Fruit fly (Drosophila melanogaster): ENCODE data around the gene Nin.

The Nin gene

DNA sequence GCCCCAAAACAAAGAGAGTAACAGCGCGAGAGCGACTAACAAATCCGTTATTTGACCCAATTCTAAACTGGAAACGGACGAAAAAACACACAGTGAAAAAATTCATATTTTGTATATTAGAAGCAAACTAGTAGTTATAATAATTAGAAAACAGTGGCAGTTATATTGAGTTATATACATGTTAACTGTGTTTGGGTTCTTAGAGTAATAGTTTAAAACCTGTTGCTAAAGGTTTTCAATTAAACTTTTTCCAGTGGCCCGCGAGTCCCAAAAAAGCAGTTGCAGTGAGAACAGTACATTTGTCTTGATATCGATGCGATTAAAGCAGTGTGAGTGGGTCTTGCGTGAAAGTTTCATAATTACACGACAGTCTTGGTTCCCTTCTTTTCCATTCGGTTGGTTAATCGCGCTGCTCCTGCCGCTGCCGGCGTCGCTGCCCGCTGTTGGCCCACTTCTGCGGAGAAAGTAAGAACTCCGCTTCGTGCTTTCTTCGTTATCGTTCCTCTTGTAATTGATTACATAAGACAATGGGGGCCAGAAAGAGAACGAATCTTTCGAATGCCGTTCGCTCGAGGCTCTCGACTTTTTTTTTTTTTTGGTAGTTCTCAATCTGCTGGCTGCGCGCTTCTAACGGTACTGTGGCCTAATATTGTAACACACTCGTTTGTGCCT is 19.1 kb upstream of the Nin start (continued):
- TF ChIP-seq esn (GFP tag; optimal IDR thresholded peaks at IDR 0.05) (peak; percentile 96), fkh (GFP tag; optimal IDR thresholded peaks at IDR 0.05) (no peak), Sox15 (GFP tag; optimal IDR thresholded peaks at IDR 0.05) (peak; percentile 71), CG6808 (GFP tag; optimal IDR thresholded peaks at IDR 0.05) (no peak), CG3919 (GFP tag; optimal IDR thresholded peaks at IDR 0.05) (peak; percentile 76), spab (GFP tag; optimal IDR thresholded peaks at IDR 0.05) (no peak), ss (GFP tag; optimal IDR thresholded peaks at IDR 0.05) (no peak), Hr38 (GFP tag; optimal IDR thresholded peaks at IDR 0.05) (no peak), CG32006 (GFP tag; optimal IDR thresholded peaks at IDR 0.05) (peak; percentile 80), Sox102F (GFP tag; optimal IDR thresholded peaks at IDR 0.05) (peak; percentile 93), CG9139 (GFP tag; optimal IDR thresholded peaks at IDR 0.05) (no peak), lz (GFP tag; optimal IDR thresholded peaks at IDR 0.05) (peak; percentile 91), pdm3 (GFP tag; optimal IDR thresholded peaks at IDR 0.05) (peak; percentile 85), cyc (GFP tag; optimal IDR thresholded peaks at IDR 0.05) (peak; percentile 94), Sox14 (GFP tag; optimal IDR thresholded peaks at IDR 0.05) (peak; percentile 85), CG6854 (GFP tag; optimal IDR thresholded peaks at IDR 0.05) (peak; percentile 91), CG8319 (GFP tag; optimal IDR thresholded peaks at IDR 0.05) (peak; percentile 54), dac (GFP tag; optimal IDR thresholded peaks at IDR 0.05) (peak; percentile 36), CG11294 (GFP tag; IDR thresholded peaks at IDR 0.05) (no peak), topi (GFP tag; optimal IDR thresholded peaks at IDR 0.05) (peak; percentile 93), CG4318 (GFP tag; optimal IDR thresholded peaks at IDR 0.05) (peak; percentile 35), CG31627 (GFP tag; optimal IDR thresholded peaks at IDR 0.05) (peak; percentile 94), CG1621 (tag; optimal IDR thresholded peaks at IDR 0.05) (no peak), CG6792 (GFP tag; optimal IDR thresholded peaks at IDR 0.05) (peak; percentile 78), eg (GFP tag; IDR thresholded peaks at IDR 0.05) (peak; percentile 52; the same call in 2 of the 3 replicates), Met (GFP tag; optimal IDR thresholded peaks at IDR 0.05) (peak; percentile 95), OdsH (GFP tag; optimal IDR thresholded peaks at IDR 0.05) (peak; percentile 78)

DNA sequence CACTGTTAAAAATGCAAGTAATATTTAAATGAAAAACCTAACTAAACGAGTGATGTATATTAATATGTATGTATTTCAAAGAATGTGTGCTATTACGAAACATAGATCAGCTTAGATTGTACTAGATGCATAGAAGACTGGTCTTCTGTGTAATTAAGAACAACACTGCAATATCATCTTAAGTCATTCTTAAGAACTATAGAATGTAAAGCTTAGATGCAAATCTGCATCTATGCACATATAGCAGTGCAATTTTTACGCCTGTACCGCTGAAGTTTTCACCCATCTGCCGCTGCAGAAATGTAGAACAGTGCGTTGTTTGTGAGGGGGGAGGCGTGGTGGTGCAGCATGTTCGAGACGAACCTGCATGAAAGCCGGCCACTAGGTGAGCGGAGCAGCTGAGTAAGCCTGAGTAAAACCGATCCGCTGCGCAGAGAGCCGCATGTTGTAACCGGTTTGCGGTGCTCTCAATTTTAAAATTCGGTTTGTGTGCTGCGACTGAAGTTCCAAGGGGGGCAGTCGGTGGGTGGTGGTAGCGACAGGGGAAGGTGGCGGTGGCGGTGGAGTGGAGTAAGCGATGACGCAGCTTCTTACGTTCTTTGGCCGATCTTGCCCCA is 18.4 kb upstream of the Nin start:
- TF ChIP-seq achi (GFP tag; optimal IDR thresholded peaks at IDR 0.05) (peak; percentile 83), spab (GFP tag; optimal IDR thresholded peaks at IDR 0.05) (peak; percentile 93), topi (GFP tag; optimal IDR thresholded peaks at IDR 0.05) (peak; percentile 80), CG10631 (GFP tag; optimal IDR thresholded peaks at IDR 0.05) (peak; percentile 85), CG7368 (GFP tag; optimal IDR thresholded peaks at IDR 0.05) (peak; percentile 73), OdsH (GFP tag; optimal IDR thresholded peaks at IDR 0.05) (peak; percentile 83), Eip75B (GFP tag; optimal IDR thresholded peaks at IDR 0.05) (peak; percentile 59), Hr39 (GFP tag; optimal IDR thresholded peaks at IDR 0.05) (peak; percentile 50), CG11902 (GFP tag; optimal IDR thresholded peaks at IDR 0.05) (peak; percentile 63), Ets96B (tag; optimal IDR thresholded peaks at IDR 0.05) (peak; percentile 94), fd59A (GFP tag; optimal IDR thresholded peaks at IDR 0.05) (peak; percentile 91), CG3032 (tag; optimal IDR thresholded peaks at IDR 0.05) (peak; percentile 93), CG6808 (GFP tag; optimal IDR thresholded peaks at IDR 0.05) (peak; percentile 92), CG3919 (GFP tag; optimal IDR thresholded peaks at IDR 0.05) (peak; percentile 90), Smox (GFP tag; optimal IDR thresholded peaks at IDR 0.05) (peak; percentile 63), CG34406 (GFP tag; optimal IDR thresholded peaks at IDR 0.05) (peak; percentile 76), CG1621 (tag; optimal IDR thresholded peaks at IDR 0.05) (peak; percentile 87), Blimp-1 (GFP tag; optimal IDR thresholded peaks at IDR 0.05) (no peak), CG9139 (GFP tag; optimal IDR thresholded peaks at IDR 0.05) (peak; percentile 67), CG11294 (GFP tag; IDR thresholded peaks at IDR 0.05) (no peak), CG6792 (GFP tag; optimal IDR thresholded peaks at IDR 0.05) (peak; percentile 72), CG31627 (GFP tag; optimal IDR thresholded peaks at IDR 0.05) (peak; percentile 63), ss (GFP tag; optimal IDR thresholded peaks at IDR 0.05) (peak; percentile 89 to 93), CG10669 (GFP tag; optimal IDR thresholded peaks at IDR 0.05) (peak; percentile 95), net (GFP tag; optimal IDR thresholded peaks at IDR 0.05) (peak; percentile 71), fkh (GFP tag; optimal IDR thresholded peaks at IDR 0.05) (no peak), Sox14 (GFP tag; optimal IDR thresholded peaks at IDR 0.05) (peak; percentile 79), Hr4 (GFP tag; optimal IDR thresholded peaks at IDR 0.05) (peak; percentile 62), vri (GFP tag; optimal IDR thresholded peaks at IDR 0.05) (no peak), cyc (GFP tag; optimal IDR thresholded peaks at IDR 0.05) (peak; percentile 50), CG6854 (GFP tag; optimal IDR thresholded peaks at IDR 0.05) (no peak), CG16779 (tag; optimal IDR thresholded peaks at IDR 0.05) (peak; percentile 35), CG8319 (GFP tag; optimal IDR thresholded peaks at IDR 0.05) (peak; percentile 70), CG8119 (GFP tag; IDR thresholded peaks at IDR 0.05) (peak; percentile 75), svp (GFP tag) (peak; percentile 48)

Measured in whole organism, prepupa.